Fruit fly (Drosophila melanogaster): ENCODE measurements around the gene CG43760.

The CG43760 gene

DNA sequence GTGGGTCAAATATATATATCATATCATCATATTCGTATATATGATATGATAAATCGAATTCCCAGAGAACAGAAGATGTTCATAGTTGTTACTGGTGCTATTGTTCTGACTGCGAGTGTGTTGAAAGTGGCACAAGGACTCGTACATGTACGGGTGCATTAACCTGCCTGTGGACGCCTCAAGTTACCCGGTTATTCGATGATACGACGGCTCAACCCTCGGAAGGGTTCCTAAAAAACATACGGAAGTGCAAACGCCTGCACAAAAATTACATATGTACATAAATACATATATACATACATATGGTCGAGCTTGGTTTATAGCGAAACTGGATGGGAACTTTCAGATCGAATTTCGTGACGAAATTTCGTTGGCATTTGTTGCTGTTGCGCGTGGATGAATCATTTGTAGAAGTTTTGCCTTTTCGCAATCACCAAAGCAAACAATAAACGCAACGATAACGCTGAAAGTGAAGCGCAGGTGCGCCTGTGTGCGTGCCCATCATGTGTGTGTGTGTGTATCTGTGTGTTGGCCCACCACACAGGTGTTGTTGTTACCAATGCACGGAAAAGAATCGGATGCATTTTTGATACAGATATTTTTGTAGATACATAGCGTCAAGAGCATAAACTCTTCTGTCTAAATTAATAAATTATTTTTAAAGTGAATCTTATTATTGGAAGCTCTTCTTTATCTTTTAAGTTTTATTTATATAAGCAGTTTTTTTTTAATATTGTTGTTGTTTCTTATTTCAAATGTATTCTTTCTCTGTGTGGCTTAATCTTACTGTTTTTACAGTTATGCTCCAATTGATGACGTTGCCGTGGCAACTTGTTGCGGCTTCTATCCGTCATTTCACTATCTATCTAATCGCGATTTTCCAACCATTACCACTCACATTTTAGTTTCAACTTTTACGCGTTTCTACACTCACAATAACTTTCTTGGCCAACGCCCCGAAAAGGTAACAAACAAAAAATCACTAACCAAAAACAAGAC lies 14.9 kb downstream of the CG43760 start:
- TF ChIP-seq fd59A (GFP tag; optimal IDR thresholded peaks at IDR 0.05) (peak; percentile 40), CG6276 (GFP tag; optimal IDR thresholded peaks at IDR 0.05) (no peak), Eip93F (GFP tag; optimal IDR thresholded peaks at IDR 0.05) (peak; percentile 27), pdm3 (GFP tag; optimal IDR thresholded peaks at IDR 0.05) (peak; percentile 83), CG7368 (GFP tag; optimal IDR thresholded peaks at IDR 0.05) (peak; percentile 63), CG16779 (tag; optimal IDR thresholded peaks at IDR 0.05) (peak; percentile 32), Eip75B (GFP tag; optimal IDR thresholded peaks at IDR 0.05) (peak; percentile 77), eg (GFP tag; IDR thresholded peaks at IDR 0.05) (peak; percentile 91), vri (GFP tag; optimal IDR thresholded peaks at IDR 0.05) (peak; percentile 70), esn (GFP tag; optimal IDR thresholded peaks at IDR 0.05) (peak; percentile 93), Ets21C (GFP tag; optimal IDR thresholded peaks at IDR 0.05) (peak; percentile 73), CG10669 (GFP tag; optimal IDR thresholded peaks at IDR 0.05) (peak; percentile 74), Lpt (GFP tag; optimal IDR thresholded peaks at IDR 0.05) (peak; percentile 67), CG8119 (GFP tag; IDR thresholded peaks at IDR 0.05) (peak; percentile 91), CG6792 (GFP tag; optimal IDR thresholded peaks at IDR 0.05) (peak; percentile 86), spab (GFP tag; optimal IDR thresholded peaks at IDR 0.05) (peak; percentile 72), cyc (GFP tag; optimal IDR thresholded peaks at IDR 0.05) (peak; percentile 86), achi (GFP tag; optimal IDR thresholded peaks at IDR 0.05) (peak; percentile 82), Gug (GFP tag; IDR thresholded peaks at IDR 0.05) (peak; percentile 84), CG11762 (GFP tag; optimal IDR thresholded peaks at IDR 0.05; ENCODE audit: insufficient read depth) (peak; percentile 73), topi (GFP tag; optimal IDR thresholded peaks at IDR 0.05) (peak; percentile 88), CG31627 (GFP tag; optimal IDR thresholded peaks at IDR 0.05) (peak; percentile 89), dac (GFP tag; optimal IDR thresholded peaks at IDR 0.05) (no peak), dsx (GFP tag; optimal IDR thresholded peaks at IDR 0.05; ENCODE audit: poor library complexity, severe bottlenecking) (no peak), CG6854 (GFP tag; optimal IDR thresholded peaks at IDR 0.05) (peak; percentile 35), CG3032 (tag; optimal IDR thresholded peaks at IDR 0.05) (peak; percentile 84), fd85E (GFP tag; optimal IDR thresholded peaks at IDR 0.05) (no peak), CG1621 (tag; optimal IDR thresholded peaks at IDR 0.05) (no peak), fkh (GFP tag; optimal IDR thresholded peaks at IDR 0.05) (peak; percentile 62), CG15336 (GFP tag; IDR thresholded peaks at IDR 0.05) (peak; percentile 93), CG11902 (GFP tag; optimal IDR thresholded peaks at IDR 0.05) (peak; percentile 71), Sox15 (GFP tag; optimal IDR thresholded peaks at IDR 0.05) (peak; percentile 56), CG6808 (GFP tag; optimal IDR thresholded peaks at IDR 0.05) (no peak), ss (GFP tag; optimal IDR thresholded peaks at IDR 0.05) (peak; percentile 27 to 29), CG4318 (GFP tag; optimal IDR thresholded peaks at IDR 0.05) (peak; percentile 78), CG34406 (GFP tag; optimal IDR thresholded peaks at IDR 0.05) (peak; percentile 90), OdsH (GFP tag; optimal IDR thresholded peaks at IDR 0.05) (peak; percentile 85), CG8319 (GFP tag; optimal IDR thresholded peaks at IDR 0.05) (peak; percentile 77), Hr38 (GFP tag; optimal IDR thresholded peaks at IDR 0.05) (no peak), Hr4 (GFP tag; optimal IDR thresholded peaks at IDR 0.05) (no peak), CG10631 (GFP tag; optimal IDR thresholded peaks at IDR 0.05) (peak; percentile 78), salr (GFP tag; optimal IDR thresholded peaks at IDR 0.05) (no peak), svp (GFP tag) (peak; percentile 93), Sox102F (GFP tag; optimal IDR thresholded peaks at IDR 0.05) (peak; percentile 87), CG8632 (GFP tag; optimal IDR thresholded peaks at IDR 0.05) (peak; percentile 82), Ets96B (tag; optimal IDR thresholded peaks at IDR 0.05) (peak; percentile 78), Hr39 (GFP tag; optimal IDR thresholded peaks at IDR 0.05) (peak; percentile 70), Eip78C (GFP tag) (peak; percentile 97), lz (GFP tag; optimal IDR thresholded peaks at IDR 0.05) (peak; percentile 84)

Measured in whole organism, prepupa.